Fruit fly (Drosophila melanogaster) whole organism, embryonic: ENCODE data around the gene CG14669.

ENCODE experiments used
- Atf6 ChIP-seq: fragments of 200-800 bp; sonication (Bioruptor generic); IDR thresholded peaks from 2 replicates; pipeline ENCODE4 v1.3.6; 2022; ENCODE audit warnings: missing biosample characterization, missing genetic modification characterization
- Blimp-1 ChIP-seq: fragments of 200-800 bp; sonication (Bioruptor generic); optimal IDR thresholded peaks from 3 replicates; lab custom pipeline; 2018; ENCODE audit warnings: missing biosample characterization, missing genetic modification characterization, mild to moderate bottlenecking, moderate library complexity, missing genetic modification reagents
- C15 ChIP-seq: fragments of 200-800 bp; sonication (Bioruptor generic); IDR thresholded peaks from 3 replicates; pipeline ENCODE4 v1.3.6; 2022; ENCODE audit warnings: missing biosample characterization, missing genetic modification characterization
- CG10267 ChIP-seq: fragments of 200-800 bp; sonication (Bioruptor generic); optimal IDR thresholded peaks from 2 replicates; lab custom pipeline; 2018; ENCODE audit warnings: missing biosample characterization, mild to moderate bottlenecking, missing genetic modification characterization, moderate library complexity
- CG10543 ChIP-seq: fragments of 200-800 bp; sonication (Bioruptor generic); optimal IDR thresholded peaks from 3 replicates; lab custom pipeline; 2017; ENCODE audit warnings: missing biosample characterization, mild to moderate bottlenecking, missing genetic modification characterization, moderate library complexity
- CG10654 ChIP-seq: fragments of 200-800 bp; sonication (Bioruptor generic); optimal IDR thresholded peaks from 2 replicates; lab custom pipeline; 2016; ENCODE audit warnings: missing biosample characterization, missing genetic modification characterization
- CG10979 ChIP-seq: fragments of 200-800 bp; sonication (Bioruptor generic); optimal IDR thresholded peaks from 2 replicates; lab custom pipeline; 2018; ENCODE audit warnings: missing biosample characterization, mild to moderate bottlenecking, missing genetic modification characterization, moderate library complexity
- CG11696 ChIP-seq: fragments of 200-800 bp; sonication (Bioruptor generic); IDR thresholded peaks from 2 replicates; pipeline ENCODE4 v1.3.6; 2022; ENCODE audit warnings: missing biosample characterization, missing genetic modification characterization
- CG12104 ChIP-seq: fragments of 200-800 bp; sonication (Bioruptor generic); optimal IDR thresholded peaks from 3 replicates; lab custom pipeline; 2016; ENCODE audit warnings: missing biosample characterization, missing genetic modification characterization
- CG12219 ChIP-seq: fragments of 200-800 bp; sonication (Bioruptor generic); optimal IDR thresholded peaks from 3 replicates; lab custom pipeline; 2018; ENCODE audit warnings: missing biosample characterization, mild to moderate bottlenecking, missing genetic modification characterization
- CG13123 ChIP-seq: fragments of 200-800 bp; sonication (Bioruptor generic); optimal IDR thresholded peaks from 2 replicates; lab custom pipeline; 2016; ENCODE audit warnings: missing biosample characterization, missing genetic modification characterization
- CG13287 ChIP-seq: fragments of 200-800 bp; sonication (Bioruptor generic); IDR thresholded peaks from 2 replicates; pipeline ENCODE4 v1.3.6; 2022; ENCODE audit warnings: missing biosample characterization, missing genetic modification characterization; ENCODE audit not compliant: partially characterized antibody
- CG13894 ChIP-seq: fragments of 200-800 bp; sonication (Bioruptor generic); optimal IDR thresholded peaks from 3 replicates; lab custom pipeline; 2018; ENCODE audit warnings: missing biosample characterization, mild to moderate bottlenecking, missing genetic modification characterization, moderate library complexity
- CG15269 ChIP-seq: fragments of 200-800 bp; sonication (Bioruptor generic); optimal IDR thresholded peaks from 2 replicates; lab custom pipeline; 2018; ENCODE audit warnings: missing biosample characterization, mild to moderate bottlenecking, missing genetic modification characterization, moderate library complexity
- CG15696 ChIP-seq: fragments of 200-800 bp; sonication (Bioruptor generic); optimal IDR thresholded peaks from 2 replicates; lab custom pipeline; 2019; ENCODE audit warnings: missing biosample characterization, mild to moderate bottlenecking, missing genetic modification characterization, moderate library complexity
- CG17385 ChIP-seq: fragments of 200-800 bp; sonication (Bioruptor generic); optimal IDR thresholded peaks from 3 replicates; lab custom pipeline; 2018; ENCODE audit warnings: missing biosample characterization, mild to moderate bottlenecking, missing genetic modification characterization
- CG17568 ChIP-seq: fragments of 200-800 bp; sonication (Bioruptor generic); optimal IDR thresholded peaks from 2 replicates; lab custom pipeline; 2018; ENCODE audit warnings: missing biosample characterization, mild to moderate bottlenecking, missing genetic modification characterization, moderate library complexity
- CG18599 ChIP-seq: fragments of 200-800 bp; sonication (Bioruptor generic); optimal IDR thresholded peaks from 3 replicates; lab custom pipeline; 2017; ENCODE audit warnings: missing biosample characterization, missing genetic modification characterization, mild to moderate bottlenecking, moderate library complexity, missing genetic modification reagents
- CG2875 ChIP-seq: fragments of 200-800 bp; sonication (Bioruptor generic); optimal IDR thresholded peaks from 2 replicates; lab custom pipeline; 2017; ENCODE audit warnings: missing biosample characterization, mild to moderate bottlenecking, missing genetic modification characterization, missing genetic modification reagents
- CG32532 ChIP-seq: fragments of 200-800 bp; sonication (Bioruptor generic); IDR thresholded peaks from 2 replicates; pipeline ENCODE4 v1.3.6; 2022; ENCODE audit warnings: missing biosample characterization, missing genetic modification characterization
- CG33213 ChIP-seq: fragments of 200-800 bp; sonication (Bioruptor generic); optimal IDR thresholded peaks from 3 replicates; lab custom pipeline; 2016; ENCODE audit warnings: missing biosample characterization, missing genetic modification characterization
- CG6689 ChIP-seq: fragments of 200-800 bp; sonication (Bioruptor generic); IDR thresholded peaks from 2 replicates; pipeline ENCODE4 v1.3.6; 2022; ENCODE audit warnings: missing biosample characterization, missing genetic modification characterization
- CG6791 ChIP-seq: fragments of 200-800 bp; sonication (Bioruptor generic); IDR thresholded peaks from 3 replicates; pipeline ENCODE4 v1.3.6; 2022; ENCODE audit warnings: missing biosample characterization, missing genetic modification characterization; ENCODE audit not compliant: partially characterized antibody
- CG8281 ChIP-seq: fragments of 200-800 bp; sonication (Bioruptor generic); optimal IDR thresholded peaks from 2 replicates; lab custom pipeline; 2018; ENCODE audit warnings: missing biosample characterization, mild to moderate bottlenecking, missing genetic modification characterization, moderate library complexity
- CG8290 ChIP-seq, 3 experiments: fragments of 200-800 bp; sonication (Bioruptor generic); optimal IDR thresholded peaks; 2 replicates each; lab custom pipeline; 2016 to 2019; ENCODE audit warnings: missing biosample characterization in 3 of 3, missing genetic modification characterization in 3 of 3, mild to moderate bottlenecking in 2 of 3, moderate library complexity in 1 of 3
- CG8924 ChIP-seq: fragments of 200-800 bp; optimal IDR thresholded peaks from 3 replicates; lab custom pipeline; 2019; ENCODE audit warnings: missing biosample characterization, mild to moderate bottlenecking, missing genetic modification characterization, moderate library complexity
- Chrac-16 ChIP-seq: fragments of 200-800 bp; sonication (Bioruptor generic); optimal IDR thresholded peaks from 3 replicates; lab custom pipeline; 2016; ENCODE audit warnings: missing biosample characterization, missing genetic modification characterization
- D19A ChIP-seq: fragments of 200-800 bp; optimal IDR thresholded peaks from 3 replicates; lab custom pipeline; 2019; ENCODE audit warnings: missing biosample characterization, mild to moderate bottlenecking, missing genetic modification characterization, moderate library complexity
- Fer1 ChIP-seq: fragments of 200-800 bp; sonication (Bioruptor generic); optimal IDR thresholded peaks from 2 replicates; lab custom pipeline; 2017; ENCODE audit warnings: missing biosample characterization, mild to moderate bottlenecking, missing genetic modification characterization
- GATAe ChIP-seq: fragments of 200-800 bp; sonication (Bioruptor generic); conservative IDR thresholded peaks from 2 replicates; pipeline ENCODE4 v1.3.6; 2022; ENCODE audit warnings: missing biosample characterization, missing genetic modification characterization
- HLH54F ChIP-seq: fragments of 200-800 bp; sonication (Bioruptor generic); optimal IDR thresholded peaks from 3 replicates; lab custom pipeline; 2016; ENCODE audit warnings: missing biosample characterization, missing genetic modification characterization
- Hr51 ChIP-seq, 2 experiments: fragments of 200-800 bp; sonication (Bioruptor generic); optimal IDR thresholded peaks; 2 replicates in 1 of 2; 3 replicates in 1 of 2; lab custom pipeline; 2016 to 2018; ENCODE audit warnings: missing biosample characterization in 2 of 2, missing genetic modification characterization in 2 of 2, mild to moderate bottlenecking in 1 of 2, moderate library complexity in 1 of 2
- Max ChIP-seq: fragments of 200-800 bp; sonication (Bioruptor generic); optimal IDR thresholded peaks from 2 replicates; lab custom pipeline; 2016; ENCODE audit warnings: missing biosample characterization, mild to moderate bottlenecking, missing genetic modification characterization
- Med ChIP-seq: fragments of 200-800 bp; sonication (Bioruptor generic); peaks from one replicate; lab custom pipeline; 2016; ENCODE audit warnings: missing biosample characterization, missing genetic modification characterization, mild to moderate bottlenecking, inconsistent platforms, moderate library complexity
- Optix ChIP-seq: fragments of 200-800 bp; sonication (Bioruptor generic); IDR thresholded peaks from 3 replicates; pipeline ENCODE4 v1.3.6; 2022; ENCODE audit warnings: missing biosample characterization, missing genetic modification characterization
- Xrp1 ChIP-seq: fragments of 200-800 bp; sonication (Bioruptor generic); IDR thresholded peaks from 2 replicates; pipeline ENCODE4 v1.3.6; 2022; ENCODE audit warnings: missing biosample characterization, missing genetic modification characterization
- corto ChIP-seq: fragments of 200-800 bp; sonication (Bioruptor generic); optimal IDR thresholded peaks from 2 replicates; lab custom pipeline; 2016; ENCODE audit warnings: missing biosample characterization, mild to moderate bottlenecking, missing genetic modification characterization, moderate library complexity
- dan ChIP-seq: fragments of 200-800 bp; sonication (Bioruptor generic); IDR thresholded peaks from 2 replicates; pipeline ENCODE4 v1.3.6; 2022; ENCODE audit warnings: missing biosample characterization, missing genetic modification characterization
- dmrt99B ChIP-seq: fragments of 200-800 bp; sonication (Bioruptor generic); optimal IDR thresholded peaks from 2 replicates; lab custom pipeline; 2018; ENCODE audit warnings: missing biosample characterization, mild to moderate bottlenecking, missing genetic modification characterization, moderate library complexity
- fd64A ChIP-seq: fragments of 200-800 bp; sonication (Bioruptor generic); optimal IDR thresholded peaks from 3 replicates; lab custom pipeline; 2018; ENCODE audit warnings: missing biosample characterization, mild to moderate bottlenecking, missing genetic modification characterization
- lab ChIP-seq: fragments of 200-800 bp; sonication (Bioruptor generic); optimal IDR thresholded peaks from 3 replicates; lab custom pipeline; 2017; ENCODE audit warnings: missing biosample characterization, missing genetic modification characterization, mild to moderate bottlenecking, moderate library complexity, missing genetic modification reagents
- nmo ChIP-seq: fragments of 200-800 bp; sonication (Bioruptor generic); optimal IDR thresholded peaks from 2 replicates; lab custom pipeline; 2018; ENCODE audit warnings: missing biosample characterization, mild to moderate bottlenecking, missing genetic modification characterization, moderate library complexity
- org-1 ChIP-seq: fragments of 200-800 bp; sonication (Bioruptor generic); optimal IDR thresholded peaks from 2 replicates; lab custom pipeline; 2017; ENCODE audit warnings: missing biosample characterization, missing genetic modification characterization
- row ChIP-seq: fragments of 200-800 bp; sonication (Bioruptor generic); IDR thresholded peaks from 3 replicates; pipeline ENCODE4 v1.3.6; 2022; ENCODE audit warnings: missing biosample characterization, missing genetic modification characterization
- sr ChIP-seq: fragments of 200-800 bp; sonication (Bioruptor generic); IDR thresholded peaks from 3 replicates; pipeline ENCODE4 v1.3.6; 2022; ENCODE audit warnings: missing biosample characterization, missing genetic modification characterization
- tgo ChIP-seq: fragments of 200-800 bp; sonication (Bioruptor generic); IDR thresholded peaks from 3 replicates; pipeline ENCODE4 v1.3.6; 2022; ENCODE audit warnings: missing biosample characterization, missing genetic modification characterization
- tio ChIP-seq: fragments of 200-800 bp; sonication (Bioruptor generic); optimal IDR thresholded peaks from 2 replicates; lab custom pipeline; 2017; ENCODE audit warnings: missing biosample characterization, missing genetic modification characterization, inconsistent platforms
- trem ChIP-seq: fragments of 200-800 bp; optimal IDR thresholded peaks from 3 replicates; lab custom pipeline; 2019; ENCODE audit warnings: missing biosample characterization, mild to moderate bottlenecking, missing genetic modification characterization, moderate library complexity
- wdn ChIP-seq: fragments of 200-800 bp; sonication (Bioruptor generic); IDR thresholded peaks from 2 replicates; pipeline ENCODE4 v1.3.6; 2022; ENCODE audit warnings: missing biosample characterization, missing genetic modification characterization

Gene CG14669

dm6 chr3R:5412987-5413386 lies 1.3 kb upstream of the CG14669 start (continued):
- TF ChIP-seq nmo (GFP tag; lab: Kevin White, UChicago) (peak; percentile 48), CG13287 (GFP tag; lab: Robert Waterston, UW) (no peak), fd64A (GFP tag; lab: Kevin White, UChicago) (no peak), CG13123 (no peak), org-1 (peak; percentile 31), dan (GFP tag; lab: Robert Waterston, UW) (no peak), Chrac-16 (GFP tag; lab: Kevin White, UChicago) (peak; percentile 27), tgo (GFP tag; lab: Robert Waterston, UW) (peak; percentile 30; the same call in 1 of the 3 replicates), dmrt99B (tag; lab: Kevin White, UChicago) (peak; percentile 69), Med (GFP tag; lab: Kevin White, UChicago) (peak; percentile 80), Xrp1 (GFP tag; lab: Robert Waterston, UW) (no peak), Blimp-1 (GFP tag; lab: Kevin White, UChicago) (peak; percentile 30), CG18599 (GFP tag; lab: Kevin White, UChicago) (peak; percentile 72), trem (tag; lab: Kevin White, UChicago) (peak; percentile 12), tio (GFP tag; lab: Kevin White, UChicago) (peak; percentile 35), CG17385 (GFP tag; lab: Kevin White, UChicago) (peak; percentile 43), CG33213 (GFP tag; lab: Kevin White, UChicago) (no peak), CG12219 (GFP tag; lab: Kevin White, UChicago) (no peak), corto (GFP tag; lab: Kevin White, UChicago) (no peak), CG10654 (GFP tag; lab: Kevin White, UChicago) (peak; percentile 15), wdn (GFP tag; lab: Robert Waterston, UW) (no peak), Fer1 (GFP tag; lab: Kevin White, UChicago) (peak; percentile 65), CG11696 (no peak), CG32532 (0 out of 2 replicates have a peak, but pooled peaks have one; percentile 24), sr (no peak), CG10543 (GFP tag; lab: Kevin White, UChicago) (peak; percentile 16), C15 (0 out of 3 replicates have a peak, but pooled peaks have one; percentile 33), lab (GFP tag; lab: Kevin White, UChicago) (peak; percentile 59), CG8281 (peak; percentile 9), Hr51 (GFP tag; optimal IDR thresholded peaks at IDR 0.05; lab: Kevin White, UChicago) (peak in 1 of 2 experiments; percentile 71), HLH54F (GFP tag; lab: Kevin White, UChicago) (peak; percentile 26), CG8924 (tag; lab: Kevin White, UChicago) (peak; percentile 47), CG6689 (no peak), CG2875 (GFP tag; lab: Kevin White, UChicago) (peak; percentile 2), D19A (peak; percentile 2), CG10267 (tag; lab: Kevin White, UChicago) (peak; percentile 23), GATAe (GFP tag; lab: Robert Waterston, UW) (no peak), CG8290 (GFP tag; optimal IDR thresholded peaks at IDR 0.05; lab: Kevin White, UChicago) (no peak), CG8290 (tag; optimal IDR thresholded peaks at IDR 0.05; lab: Kevin White, UChicago) (no peak), CG15269 (tag; lab: Kevin White, UChicago) (peak; percentile 58), CG13894 (no peak), Max (GFP tag; lab: Kevin White, UChicago) (peak; percentile 7), CG6791 (no peak), CG10979 (tag; lab: Kevin White, UChicago) (no peak), CG12104 (peak; percentile 11), Atf6 (GFP tag; lab: Robert Waterston, UW) (peak; percentile 24; the same call in 1 of the 2 replicates), CG17568 (no peak), CG15696 (tag; lab: Kevin White, UChicago) (peak; percentile 16), Optix (GFP tag; lab: Robert Waterston, UW) (no peak), row (GFP tag; lab: Robert Waterston, UW) (peak; percentile 46)
